Fruit fly (Drosophila melanogaster) whole organism, embryonic: ENCODE results near the gene pug.

Experiments
- Ada2b ChIP-seq: fragments of 200-800 bp; sonication (Bioruptor generic); IDR thresholded peaks from 2 replicates; pipeline ENCODE4 v1.3.6; 2022; ENCODE audit warnings: missing biosample characterization, missing genetic modification characterization
- Atf-2 ChIP-seq: fragments of 200-800 bp; sonication (Bioruptor generic); optimal IDR thresholded peaks from 2 replicates; lab custom pipeline; 2016; ENCODE audit warnings: missing biosample characterization, missing genetic modification characterization
- CG11398 ChIP-seq: fragments of 200-800 bp; sonication (Bioruptor generic); optimal IDR thresholded peaks from 2 replicates; lab custom pipeline; 2016; ENCODE audit warnings: missing biosample characterization, missing genetic modification characterization
- CG11456 ChIP-seq: fragments of 200-800 bp; sonication (Bioruptor generic); IDR thresholded peaks from 3 replicates; pipeline ENCODE4 v1.3.6; 2022; ENCODE audit warnings: missing biosample characterization, missing genetic modification characterization
- CG11723 ChIP-seq: fragments of 200-800 bp; sonication (Bioruptor generic); optimal IDR thresholded peaks from 2 replicates; lab custom pipeline; 2017; ENCODE audit warnings: missing biosample characterization, mild to moderate bottlenecking, missing genetic modification characterization
- CG12391 ChIP-seq: fragments of 200-800 bp; sonication (Bioruptor generic); optimal IDR thresholded peaks from 3 replicates; lab custom pipeline; 2018; ENCODE audit warnings: missing biosample characterization, mild to moderate bottlenecking, missing genetic modification characterization, moderate library complexity
- CG15479 ChIP-seq: fragments of 200-800 bp; sonication (Bioruptor generic); optimal IDR thresholded peaks from 3 replicates; lab custom pipeline; 2019; ENCODE audit warnings: missing biosample characterization, mild to moderate bottlenecking, missing genetic modification characterization, moderate library complexity
- CG1603 ChIP-seq: fragments of 200-800 bp; sonication (Bioruptor generic); optimal IDR thresholded peaks from 2 replicates; lab custom pipeline; 2019; ENCODE audit warnings: missing biosample characterization, mild to moderate bottlenecking, missing genetic modification characterization, moderate library complexity
- CG16779 ChIP-seq: fragments of 200-800 bp; sonication (Bioruptor generic); IDR thresholded peaks from 2 replicates; pipeline ENCODE4 v1.3.6; 2022; ENCODE audit warnings: missing biosample characterization, missing genetic modification characterization
- CG16813 ChIP-seq: fragments of 200-800 bp; sonication (Bioruptor generic); IDR thresholded peaks from 3 replicates; pipeline ENCODE4 v1.3.6; 2022; ENCODE audit warnings: missing biosample characterization, missing genetic modification characterization; ENCODE audit not compliant: partially characterized antibody
- CG17568 ChIP-seq: fragments of 200-800 bp; sonication (Bioruptor generic); optimal IDR thresholded peaks from 2 replicates; lab custom pipeline; 2018; ENCODE audit warnings: missing biosample characterization, mild to moderate bottlenecking, missing genetic modification characterization, moderate library complexity
- CG17612 ChIP-seq: fragments of 200-800 bp; sonication (Bioruptor generic); IDR thresholded peaks from 2 replicates; pipeline ENCODE4 v1.3.6; 2022; ENCODE audit warnings: missing biosample characterization, missing genetic modification characterization
- CG18599 ChIP-seq: fragments of 200-800 bp; sonication (Bioruptor generic); optimal IDR thresholded peaks from 3 replicates; lab custom pipeline; 2017; ENCODE audit warnings: missing biosample characterization, missing genetic modification characterization, mild to moderate bottlenecking, moderate library complexity, missing genetic modification reagents
- CG30431 ChIP-seq: fragments of 200-800 bp; sonication (Bioruptor generic); optimal IDR thresholded peaks from 2 replicates; lab custom pipeline; 2017; ENCODE audit warnings: missing biosample characterization, missing genetic modification characterization
- CG34376 ChIP-seq: fragments of 200-800 bp; sonication (Bioruptor generic); optimal IDR thresholded peaks from 2 replicates; lab custom pipeline; 2018; ENCODE audit warnings: missing biosample characterization, mild to moderate bottlenecking, missing genetic modification characterization
- CG3995 ChIP-seq: fragments of 200-800 bp; sonication (Bioruptor generic); optimal IDR thresholded peaks from 3 replicates; lab custom pipeline; 2016; ENCODE audit warnings: missing biosample characterization, missing genetic modification characterization
- CG4328 ChIP-seq: fragments of 200-800 bp; sonication (Bioruptor generic); optimal IDR thresholded peaks from 3 replicates; lab custom pipeline; 2017; ENCODE audit warnings: missing biosample characterization, missing genetic modification reagents, missing genetic modification characterization
- CG4730 ChIP-seq: fragments of 200-800 bp; sonication (Bioruptor generic); IDR thresholded peaks from 2 replicates; pipeline ENCODE4 v1.3.6; 2022; ENCODE audit warnings: missing biosample characterization, missing genetic modification characterization
- CG6272 ChIP-seq: fragments of 200-800 bp; sonication (Bioruptor generic); IDR thresholded peaks from 2 replicates; pipeline ENCODE4 v1.3.6; 2022; ENCODE audit warnings: missing biosample characterization, missing genetic modification characterization
- CG7357 ChIP-seq: fragments of 200-800 bp; sonication (Bioruptor generic); IDR thresholded peaks from 3 replicates; pipeline ENCODE4 v1.3.6; 2022; ENCODE audit warnings: missing biosample characterization, missing genetic modification characterization
- CG7928 ChIP-seq: fragments of 200-800 bp; sonication (Bioruptor generic); optimal IDR thresholded peaks from 2 replicates; lab custom pipeline; 2017; ENCODE audit warnings: missing biosample characterization, mild to moderate bottlenecking, missing genetic modification characterization
- CG8089 ChIP-seq: fragments of 200-800 bp; sonication (Bioruptor generic); optimal IDR thresholded peaks from 3 replicates; lab custom pipeline; 2016; ENCODE audit warnings: missing biosample characterization, missing genetic modification characterization
- CG8765 ChIP-seq: fragments of 200-800 bp; sonication (Bioruptor generic); IDR thresholded peaks from 2 replicates; pipeline ENCODE4 v1.3.6; 2022; ENCODE audit warnings: missing biosample characterization, missing genetic modification characterization
- D19B ChIP-seq: fragments of 200-800 bp; sonication (Bioruptor generic); optimal IDR thresholded peaks from 2 replicates; lab custom pipeline; 2017; ENCODE audit warnings: missing biosample characterization, mild to moderate bottlenecking, missing genetic modification characterization
- Dip3 ChIP-seq: fragments of 200-800 bp; sonication (Bioruptor generic); optimal IDR thresholded peaks from 3 replicates; lab custom pipeline; 2016; ENCODE audit warnings: missing biosample characterization, missing genetic modification characterization
- Fer1 ChIP-seq: fragments of 200-800 bp; sonication (Bioruptor generic); optimal IDR thresholded peaks from 2 replicates; lab custom pipeline; 2017; ENCODE audit warnings: missing biosample characterization, mild to moderate bottlenecking, missing genetic modification characterization
- HmgD ChIP-seq: fragments of 200-800 bp; sonication (Bioruptor generic); optimal IDR thresholded peaks from 3 replicates; lab custom pipeline; 2016; ENCODE audit warnings: missing biosample characterization, missing genetic modification characterization
- Jarid2 ChIP-seq: fragments of 200-800 bp; sonication (Bioruptor generic); optimal IDR thresholded peaks from 3 replicates; lab custom pipeline; 2017; ENCODE audit warnings: mild to moderate bottlenecking, missing biosample characterization, missing genetic modification reagents, missing genetic modification characterization
- NC2α ChIP-seq: fragments of 200-800 bp; sonication (Bioruptor generic); optimal IDR thresholded peaks from 2 replicates; lab custom pipeline; 2016; ENCODE audit warnings: missing biosample characterization, missing genetic modification characterization
- NFAT ChIP-seq: fragments of 200-800 bp; sonication (Bioruptor generic); IDR thresholded peaks from 2 replicates; pipeline ENCODE4 v1.3.6; 2022; ENCODE audit warnings: missing biosample characterization, missing genetic modification characterization
- Poxn ChIP-seq: fragments of 200-800 bp; sonication (Bioruptor generic); IDR thresholded peaks from 2 replicates; pipeline ENCODE4 v1.3.6; 2022; ENCODE audit warnings: missing biosample characterization, missing genetic modification characterization
- Ravus ChIP-seq: fragments of 200-800 bp; sonication (Bioruptor generic); IDR thresholded peaks from 2 replicates; pipeline ENCODE4 v1.3.6; 2022; ENCODE audit warnings: missing biosample characterization, missing genetic modification characterization
- Rx ChIP-seq: fragments of 200-800 bp; sonication (Bioruptor generic); IDR thresholded peaks from 2 replicates; pipeline ENCODE4 v1.3.6; 2022; ENCODE audit warnings: missing biosample characterization, missing genetic modification characterization
- Taf1 ChIP-seq: fragments of 200-800 bp; sonication (Bioruptor generic); IDR thresholded peaks from 2 replicates; pipeline ENCODE4 v1.3.6; 2022; ENCODE audit warnings: missing biosample characterization, missing genetic modification characterization
- aop ChIP-seq: fragments of 200-800 bp; sonication (Bioruptor generic); IDR thresholded peaks from 2 replicates; pipeline ENCODE4 v1.3.6; 2022; ENCODE audit warnings: missing biosample characterization, missing genetic modification characterization
- ara ChIP-seq: fragments of 200-800 bp; sonication (Bioruptor generic); IDR thresholded peaks from 2 replicates; pipeline ENCODE4 v1.3.6; 2022; ENCODE audit warnings: missing biosample characterization, missing genetic modification characterization
- ase ChIP-seq: fragments of 200-800 bp; sonication (Bioruptor generic); IDR thresholded peaks from 3 replicates; pipeline ENCODE4 v1.3.6; 2022; ENCODE audit warnings: missing biosample characterization, missing genetic modification characterization
- chm ChIP-seq: fragments of 200-800 bp; sonication (Bioruptor generic); IDR thresholded peaks from 2 replicates; pipeline ENCODE4 v1.3.6; 2022; ENCODE audit warnings: missing biosample characterization, missing genetic modification characterization
- corto ChIP-seq: fragments of 200-800 bp; sonication (Bioruptor generic); optimal IDR thresholded peaks from 2 replicates; lab custom pipeline; 2016; ENCODE audit warnings: missing biosample characterization, mild to moderate bottlenecking, missing genetic modification characterization, moderate library complexity
- esg ChIP-seq: fragments of 200-800 bp; sonication (Bioruptor generic); conservative IDR thresholded peaks from 2 replicates; pipeline ENCODE4 v1.3.6; 2022; ENCODE audit warnings: missing biosample characterization, missing genetic modification characterization
- fd3F ChIP-seq: fragments of 200-800 bp; sonication (Bioruptor generic); optimal IDR thresholded peaks from 2 replicates; lab custom pipeline; 2018; ENCODE audit warnings: missing biosample characterization, mild to moderate bottlenecking, missing genetic modification characterization, moderate library complexity
- fru ChIP-seq: fragments of >200 bp; optimal IDR thresholded peaks from 2 replicates; lab custom pipeline; 2017
- grn ChIP-seq: fragments of 200-800 bp; sonication (Bioruptor generic); optimal IDR thresholded peaks from 3 replicates; lab custom pipeline; 2017; ENCODE audit warnings: missing biosample characterization, missing genetic modification characterization
- h ChIP-seq: fragments of >200 bp; optimal IDR thresholded peaks from 2 replicates; lab custom pipeline; 2017
- lilli ChIP-seq: fragments of 200-800 bp; sonication (Bioruptor generic); optimal IDR thresholded peaks from 3 replicates; lab custom pipeline; 2016; ENCODE audit warnings: missing biosample characterization, missing genetic modification characterization
- lov ChIP-seq, 2 experiments: fragments of 200-800 bp in 1 of 2; fragments of >200 bp in 1 of 2; sonication (Bioruptor generic) in 1 of 2; IDR thresholded peaks in 1 of 2; optimal IDR thresholded peaks in 1 of 2; 2 replicates in 1 of 2; 3 replicates in 1 of 2; pipeline versions ENCODE4 v1.3.6 to Lab custom; 2017 to 2022; ENCODE audit warnings: missing biosample characterization in 1 of 2, missing genetic modification characterization in 1 of 2
- pb ChIP-seq: fragments of 200-800 bp; sonication (Bioruptor generic); optimal IDR thresholded peaks from 3 replicates; lab custom pipeline; 2016; ENCODE audit warnings: missing biosample characterization, missing genetic modification characterization
- sna ChIP-seq: fragments of 200-800 bp; sonication (Bioruptor generic); IDR thresholded peaks from 2 replicates; pipeline ENCODE4 v1.3.6; 2022; ENCODE audit warnings: missing biosample characterization, missing genetic modification characterization; ENCODE audit not compliant: partially characterized antibody
- sr ChIP-seq: fragments of 200-800 bp; sonication (Bioruptor generic); IDR thresholded peaks from 3 replicates; pipeline ENCODE4 v1.3.6; 2022; ENCODE audit warnings: missing biosample characterization, missing genetic modification characterization
- ssp ChIP-seq: fragments of 200-800 bp; sonication (Bioruptor generic); IDR thresholded peaks from 2 replicates; pipeline ENCODE4 v1.3.6; 2022; ENCODE audit warnings: missing biosample characterization, missing genetic modification characterization
- tup ChIP-seq: fragments of 200-800 bp; sonication (Bioruptor generic); optimal IDR thresholded peaks from 2 replicates; lab custom pipeline; 2016; ENCODE audit warnings: missing biosample characterization, mild to moderate bottlenecking, missing genetic modification characterization, moderate library complexity
- unc-4 ChIP-seq: fragments of 200-800 bp; sonication (Bioruptor generic); IDR thresholded peaks from 2 replicates; pipeline ENCODE4 v1.3.6; 2022; ENCODE audit warnings: missing biosample characterization, missing genetic modification characterization; ENCODE audit not compliant: partially characterized antibody
- yki ChIP-seq: fragments of >200 bp; optimal IDR thresholded peaks from 3 replicates; lab custom pipeline; 2018

The pug gene

dm6 chr3R:10675101-10675500 lies 21.2 kb upstream of the pug start (continued):
- TF ChIP-seq esg (GFP tag; lab: Robert Waterston, UW) (no peak), HmgD (GFP tag; lab: Kevin White, UChicago) (peak; percentile 75), fd3F (GFP tag; lab: Kevin White, UChicago) (no peak), chm (GFP tag; lab: Robert Waterston, UW) (no peak), CG3995 (GFP tag; lab: Kevin White, UChicago) (peak; percentile 36), CG4730 (GFP tag; lab: Robert Waterston, UW) (no peak), CG11723 (GFP tag; lab: Kevin White, UChicago) (no peak), ssp (GFP tag; lab: Robert Waterston, UW) (no peak), CG7357 (GFP tag; lab: Robert Waterston, UW) (no peak), tup (GFP tag; lab: Kevin White, UChicago) (no peak), Jarid2 (peak; percentile 30), fru (lab: Kevin White, UChicago) (no peak), CG16779 (GFP tag; lab: Robert Waterston, UW) (no peak), CG17568 (no peak), Atf-2 (GFP tag; lab: Kevin White, UChicago) (no peak), aop (GFP tag; lab: Robert Waterston, UW) (no peak), lov (optimal IDR thresholded peaks at IDR 0.05; lab: Kevin White, UChicago) (no peak), lov (GFP tag; IDR thresholded peaks at IDR 0.05; lab: Robert Waterston, UW) (no peak), CG34376 (GFP tag; lab: Kevin White, UChicago) (peak; percentile 33), Fer1 (GFP tag; lab: Kevin White, UChicago) (peak; percentile 84), sna (peak; percentile 73; the same call in 1 of the 2 replicates), CG17612 (no peak), CG16813 (peak; percentile 81), pb (GFP tag; lab: Kevin White, UChicago) (no peak), CG18599 (peak; percentile 54), Ravus (GFP tag; lab: Robert Waterston, UW) (no peak), ase (GFP tag; lab: Robert Waterston, UW) (no peak), CG7928 (GFP tag; lab: Kevin White, UChicago) (peak; percentile 13), Rx (no peak), CG1603 (tag; lab: Kevin White, UChicago) (peak; percentile 78), CG6272 (GFP tag; lab: Robert Waterston, UW) (no peak), D19B (GFP tag; lab: Kevin White, UChicago) (no peak), ara (GFP tag; lab: Robert Waterston, UW) (no peak), unc-4 (GFP tag; lab: Robert Waterston, UW) (peak; percentile 83), corto (GFP tag; lab: Kevin White, UChicago) (no peak), CG12391 (tag; lab: Kevin White, UChicago) (peak; percentile 30), Poxn (GFP tag; lab: Robert Waterston, UW) (no peak), sr (GFP tag; lab: Robert Waterston, UW) (no peak), grn (GFP tag; lab: Kevin White, UChicago) (peak; percentile 50), CG4328 (GFP tag; lab: Kevin White, UChicago) (no peak), CG8765 (GFP tag; lab: Robert Waterston, UW) (no peak), yki (no peak), CG30431 (GFP tag; lab: Kevin White, UChicago) (no peak), Ada2b (GFP tag; lab: Robert Waterston, UW) (no peak), CG11398 (GFP tag; lab: Kevin White, UChicago) (no peak), lilli (GFP tag; lab: Kevin White, UChicago) (peak; percentile 3), Dip3 (GFP tag; lab: Kevin White, UChicago) (peak; percentile 20), NFAT (GFP tag; lab: Robert Waterston, UW) (no peak), CG15479 (GFP tag; lab: Kevin White, UChicago) (no peak), CG8089 (GFP tag; lab: Kevin White, UChicago) (no peak), Taf1 (GFP tag; lab: Robert Waterston, UW) (no peak), NC2α (GFP tag; lab: Kevin White, UChicago) (no peak), CG11456 (GFP tag; lab: Robert Waterston, UW) (no peak), h (lab: Kevin White, UChicago) (no peak)
